Worm (Caenorhabditis elegans) whole organism, young adult: ENCODE results near the gene pals-31.

Source experiments
- F23B12.7 ChIP-seq: sonication (generic microtip); optimal IDR thresholded peaks from 2 replicates; lab custom pipeline; 2017; ENCODE audit warnings: missing genetic modification characterization, mild to moderate bottlenecking, missing compliant biosample characterization, antibody characterized with exemption, moderate library complexity; ENCODE audit not compliant: insufficient read depth
- snpc-4 ChIP-seq, 5 experiments: fragments of 150-350 bp in 1 of 5; sonication (generic microtip) in 4 of 5; optimal IDR thresholded peaks; 2 replicates each; lab custom pipeline; 2014 to 2018; ENCODE audit warnings: missing genetic modification characterization in 5 of 5, missing biosample characterization in 3 of 5, antibody characterized with exemption in 2 of 5, mild to moderate bottlenecking in 2 of 5, missing compliant biosample characterization in 2 of 5, missing genotype in 2 of 5, moderate library complexity in 2 of 5, missing genetic modification reagents in 1 of 5

ce11 chrV:667459-667858 lies 31.1 kb downstream of the pals-31 start, which contains the start of gene nhr-180:
- TF ChIP-seq snpc-4 (GFP tag; optimal IDR thresholded peaks at IDR 0.05; lab: Kevin White, UChicago) (no peak), snpc-4 (tag; optimal IDR thresholded peaks at IDR 0.05; lab: Kevin White, UChicago) (no peak), F23B12.7 (tag; lab: Kevin White, UChicago) (no peak)
